Fruit fly (Drosophila melanogaster) whole organism, embryonic: ENCODE measurements around the gene ttm3.

Source experiments
- Atf-2 ChIP-seq: fragments of 200-800 bp; sonication (Bioruptor generic); optimal IDR thresholded peaks from 2 replicates; lab custom pipeline; 2016; ENCODE audit warnings: missing biosample characterization, missing genetic modification characterization
- CG10321 ChIP-seq: fragments of 200-800 bp; sonication (Bioruptor generic); IDR thresholded peaks from 2 replicates; pipeline ENCODE4 v1.3.6; 2022; ENCODE audit warnings: missing biosample characterization, missing genetic modification characterization
- CG10462 ChIP-seq: fragments of 200-800 bp; sonication (Bioruptor generic); optimal IDR thresholded peaks from 2 replicates; lab custom pipeline; 2016; ENCODE audit warnings: missing biosample characterization, missing genetic modification characterization
- CG11085 ChIP-seq: fragments of 200-800 bp; sonication (Bioruptor generic); IDR thresholded peaks from 2 replicates; pipeline ENCODE4 v1.3.6; 2022; ENCODE audit warnings: missing biosample characterization, missing genetic modification characterization
- CG11093 ChIP-seq: fragments of 200-800 bp; sonication (Bioruptor generic); IDR thresholded peaks from 3 replicates; pipeline ENCODE4 v1.3.6; 2022; ENCODE audit warnings: missing biosample characterization, missing genetic modification characterization
- CG11398 ChIP-seq: fragments of 200-800 bp; sonication (Bioruptor generic); optimal IDR thresholded peaks from 2 replicates; lab custom pipeline; 2016; ENCODE audit warnings: missing biosample characterization, missing genetic modification characterization
- CG12071 ChIP-seq: fragments of 200-800 bp; sonication (Bioruptor generic); optimal IDR thresholded peaks from 3 replicates; lab custom pipeline; 2018; ENCODE audit warnings: missing biosample characterization, mild to moderate bottlenecking, missing genetic modification characterization
- CG1233 ChIP-seq: fragments of 200-800 bp; sonication (Bioruptor generic); optimal IDR thresholded peaks from 4 replicates; lab custom pipeline; 2018; ENCODE audit warnings: missing biosample characterization, mild to moderate bottlenecking, missing genetic modification characterization
- CG13424 ChIP-seq: fragments of 200-800 bp; sonication (Bioruptor generic); optimal IDR thresholded peaks from 2 replicates; lab custom pipeline; 2019; ENCODE audit warnings: missing biosample characterization, mild to moderate bottlenecking, missing genetic modification characterization, moderate library complexity
- CG13624 ChIP-seq: fragments of 200-800 bp; sonication (Bioruptor generic); optimal IDR thresholded peaks from 2 replicates; lab custom pipeline; 2016; ENCODE audit warnings: missing biosample characterization, missing genetic modification characterization
- CG14667 ChIP-seq: fragments of 200-800 bp; sonication (Bioruptor generic); IDR thresholded peaks from 2 replicates; pipeline ENCODE4 v1.3.6; 2022; ENCODE audit warnings: missing biosample characterization, missing genetic modification characterization
- CG30431 ChIP-seq: fragments of 200-800 bp; sonication (Bioruptor generic); optimal IDR thresholded peaks from 2 replicates; lab custom pipeline; 2017; ENCODE audit warnings: missing biosample characterization, missing genetic modification characterization
- CG3065 ChIP-seq: fragments of 200-800 bp; sonication (Bioruptor generic); optimal IDR thresholded peaks from 2 replicates; lab custom pipeline; 2016; ENCODE audit warnings: missing biosample characterization, missing genetic modification characterization
- CG31365 ChIP-seq: fragments of 200-800 bp; sonication (Bioruptor generic); optimal IDR thresholded peaks from 2 replicates; lab custom pipeline; 2018; ENCODE audit warnings: missing biosample characterization, mild to moderate bottlenecking, missing genetic modification characterization
- CG31441 ChIP-seq: fragments of 200-800 bp; sonication (Bioruptor generic); IDR thresholded peaks from 2 replicates; pipeline ENCODE4 v1.3.6; 2022; ENCODE audit warnings: missing biosample characterization, missing genetic modification characterization
- CG6254 ChIP-seq: fragments of 200-800 bp; sonication (Bioruptor generic); optimal IDR thresholded peaks from 3 replicates; lab custom pipeline; 2017; ENCODE audit warnings: mild to moderate bottlenecking, missing biosample characterization, missing genetic modification reagents, missing genetic modification characterization
- CG6765 ChIP-seq: fragments of 200-800 bp; sonication (Bioruptor generic); optimal IDR thresholded peaks from 3 replicates; lab custom pipeline; 2017; ENCODE audit warnings: missing biosample characterization, mild to moderate bottlenecking, missing genetic modification characterization
- CG7556 ChIP-seq: fragments of 200-800 bp; sonication (Bioruptor generic); optimal IDR thresholded peaks from 2 replicates; lab custom pipeline; 2017; ENCODE audit warnings: missing biosample characterization, mild to moderate bottlenecking, missing genetic modification characterization
- CG8089 ChIP-seq: fragments of 200-800 bp; sonication (Bioruptor generic); optimal IDR thresholded peaks from 3 replicates; lab custom pipeline; 2016; ENCODE audit warnings: missing biosample characterization, missing genetic modification characterization
- CG8478 ChIP-seq: fragments of >200 bp; optimal IDR thresholded peaks from 2 replicates; lab custom pipeline; 2018
- CG8765 ChIP-seq: fragments of 200-800 bp; sonication (Bioruptor generic); IDR thresholded peaks from 2 replicates; pipeline ENCODE4 v1.3.6; 2022; ENCODE audit warnings: missing biosample characterization, missing genetic modification characterization
- CG9817 ChIP-seq: fragments of 200-800 bp; sonication (Bioruptor generic); optimal IDR thresholded peaks from 2 replicates; lab custom pipeline; 2018; ENCODE audit warnings: missing biosample characterization, mild to moderate bottlenecking, missing genetic modification characterization, moderate library complexity
- CG9876 ChIP-seq: fragments of 200-800 bp; sonication (Bioruptor generic); optimal IDR thresholded peaks from 2 replicates; lab custom pipeline; 2016; ENCODE audit warnings: missing biosample characterization, missing genetic modification characterization
- H2.0 ChIP-seq: fragments of 200-800 bp; sonication (Bioruptor generic); IDR thresholded peaks from 2 replicates; pipeline ENCODE4 v1.3.6; 2022; ENCODE audit warnings: missing biosample characterization, missing genetic modification characterization
- HmgD ChIP-seq: fragments of 200-800 bp; sonication (Bioruptor generic); optimal IDR thresholded peaks from 3 replicates; lab custom pipeline; 2016; ENCODE audit warnings: missing biosample characterization, missing genetic modification characterization
- Lhr ChIP-seq: fragments of 200-800 bp; sonication (Bioruptor generic); optimal IDR thresholded peaks from 3 replicates; lab custom pipeline; 2017; ENCODE audit warnings: mild to moderate bottlenecking, missing biosample characterization, missing genetic modification reagents, missing genetic modification characterization
- MTF-1 ChIP-seq: fragments of 200-800 bp; sonication (Bioruptor generic); optimal IDR thresholded peaks from 2 replicates; lab custom pipeline; 2018; ENCODE audit warnings: missing biosample characterization, mild to moderate bottlenecking, missing genetic modification characterization, borderline replicate concordance
- Oaz ChIP-seq: fragments of 200-800 bp; sonication (Bioruptor generic); IDR thresholded peaks from 2 replicates; pipeline ENCODE4 v1.3.6; 2022; ENCODE audit warnings: missing biosample characterization, missing genetic modification characterization
- Ssrp ChIP-seq: fragments of 200-800 bp; sonication (Bioruptor generic); optimal IDR thresholded peaks from 2 replicates; lab custom pipeline; 2018; ENCODE audit warnings: missing biosample characterization, mild to moderate bottlenecking, missing genetic modification characterization, moderate library complexity
- Usf ChIP-seq: fragments of 200-800 bp; sonication (Bioruptor generic); optimal IDR thresholded peaks from 2 replicates; lab custom pipeline; 2017; ENCODE audit warnings: missing genotype, missing biosample characterization, missing genetic modification characterization
- Vsx1 ChIP-seq: fragments of 200-800 bp; sonication (Bioruptor generic); optimal IDR thresholded peaks from 2 replicates; lab custom pipeline; 2017; ENCODE audit warnings: missing biosample characterization, mild to moderate bottlenecking, missing genetic modification characterization, missing genetic modification reagents
- al ChIP-seq: fragments of 200-800 bp; sonication (Bioruptor generic); IDR thresholded peaks from 2 replicates; pipeline ENCODE4 v1.3.6; 2022; ENCODE audit warnings: missing biosample characterization, missing genetic modification characterization
- chm ChIP-seq: fragments of 200-800 bp; sonication (Bioruptor generic); IDR thresholded peaks from 2 replicates; pipeline ENCODE4 v1.3.6; 2022; ENCODE audit warnings: missing biosample characterization, missing genetic modification characterization
- chn ChIP-seq: fragments of 200-800 bp; sonication (Bioruptor generic); optimal IDR thresholded peaks from 2 replicates; lab custom pipeline; 2016; ENCODE audit warnings: missing biosample characterization, missing genetic modification characterization
- crol ChIP-seq: fragments of 200-800 bp; sonication (Bioruptor generic); IDR thresholded peaks from 2 replicates; pipeline ENCODE4 v1.3.6; 2022; ENCODE audit warnings: missing biosample characterization, missing genetic modification characterization
- crp ChIP-seq, 2 experiments: fragments of 200-800 bp; sonication (Bioruptor generic); optimal IDR thresholded peaks; 2 replicates in 1 of 2; 3 replicates in 1 of 2; lab custom pipeline; 2017; ENCODE audit warnings: missing biosample characterization in 2 of 2, missing genetic modification characterization in 2 of 2, mild to moderate bottlenecking in 1 of 2, moderate library complexity in 1 of 2
- dan ChIP-seq: fragments of 200-800 bp; sonication (Bioruptor generic); IDR thresholded peaks from 2 replicates; pipeline ENCODE4 v1.3.6; 2022; ENCODE audit warnings: missing biosample characterization, missing genetic modification characterization
- dysf ChIP-seq: fragments of 200-800 bp; sonication (Bioruptor generic); IDR thresholded peaks from 3 replicates; pipeline ENCODE4 v1.3.6; 2022; ENCODE audit warnings: missing biosample characterization, missing genetic modification characterization
- esg ChIP-seq: fragments of 200-800 bp; sonication (Bioruptor generic); conservative IDR thresholded peaks from 2 replicates; pipeline ENCODE4 v1.3.6; 2022; ENCODE audit warnings: missing biosample characterization, missing genetic modification characterization
- gem ChIP-seq: fragments of 200-800 bp; sonication (Bioruptor generic); optimal IDR thresholded peaks from 2 replicates; lab custom pipeline; 2019; ENCODE audit warnings: missing biosample characterization, mild to moderate bottlenecking, missing genetic modification characterization, moderate library complexity
- gsb-n ChIP-seq: fragments of 200-800 bp; sonication (Bioruptor generic); optimal IDR thresholded peaks from 3 replicates; lab custom pipeline; 2018; ENCODE audit warnings: missing biosample characterization, mild to moderate bottlenecking, missing genetic modification characterization
- ind ChIP-seq: fragments of 200-800 bp; sonication (Bioruptor generic); optimal IDR thresholded peaks from 3 replicates; lab custom pipeline; 2016; ENCODE audit warnings: missing biosample characterization, missing genetic modification characterization
- kah ChIP-seq: fragments of 200-800 bp; sonication (Bioruptor generic); optimal IDR thresholded peaks from 2 replicates; lab custom pipeline; 2018; ENCODE audit warnings: missing biosample characterization, mild to moderate bottlenecking, missing genetic modification characterization
- lola ChIP-seq, 3 experiments: fragments of >200 bp in 2 of 3; fragments of 200-800 bp in 1 of 3; sonication (Bioruptor generic) in 1 of 3; optimal IDR thresholded peaks; 2 replicates each; lab custom pipeline; 2017 to 2019; ENCODE audit warnings: missing biosample characterization in 3 of 3, missing genetic modification characterization in 3 of 3, mild to moderate bottlenecking in 1 of 3, moderate library complexity in 1 of 3
- pros ChIP-seq: fragments of 200-800 bp; sonication (Bioruptor generic); optimal IDR thresholded peaks from 3 replicates; lab custom pipeline; 2019; ENCODE audit warnings: missing biosample characterization, mild to moderate bottlenecking, missing genetic modification characterization, moderate library complexity
- ro ChIP-seq: fragments of 200-800 bp; sonication (Bioruptor generic); IDR thresholded peaks from 2 replicates; pipeline ENCODE4 v1.3.6; 2022; ENCODE audit warnings: missing biosample characterization, missing genetic modification characterization
- row ChIP-seq: fragments of 200-800 bp; sonication (Bioruptor generic); IDR thresholded peaks from 3 replicates; pipeline ENCODE4 v1.3.6; 2022; ENCODE audit warnings: missing biosample characterization, missing genetic modification characterization
- sob ChIP-seq: fragments of 200-800 bp; sonication (Bioruptor generic); IDR thresholded peaks from 2 replicates; pipeline ENCODE4 v1.3.6; 2022; ENCODE audit warnings: missing biosample characterization, missing genetic modification characterization
- tll ChIP-seq, 2 experiments: fragments of 200-800 bp in 1 of 2; fragments of >200 bp in 1 of 2; sonication (Bioruptor generic) in 1 of 2; optimal IDR thresholded peaks; 2 replicates each; lab custom pipeline; 2017 to 2019; ENCODE audit warnings: missing biosample characterization in 2 of 2, missing genetic modification characterization in 2 of 2, mild to moderate bottlenecking in 1 of 2, moderate library complexity in 1 of 2
- toy ChIP-seq: fragments of 200-800 bp; sonication (Bioruptor generic); IDR thresholded peaks from 2 replicates; pipeline ENCODE4 v1.3.6; 2022; ENCODE audit warnings: missing biosample characterization, missing genetic modification characterization
- zfh1 ChIP-seq: fragments of 200-800 bp; sonication (Bioruptor generic); IDR thresholded peaks from 3 replicates; pipeline ENCODE4 v1.3.6; 2022; ENCODE audit warnings: missing biosample characterization, missing genetic modification characterization
- zfh2 ChIP-seq: fragments of 200-800 bp; sonication (Bioruptor generic); optimal IDR thresholded peaks from 2 replicates; lab custom pipeline; 2016; ENCODE audit warnings: missing biosample characterization, missing genetic modification characterization

Gene ttm3

DNA sequence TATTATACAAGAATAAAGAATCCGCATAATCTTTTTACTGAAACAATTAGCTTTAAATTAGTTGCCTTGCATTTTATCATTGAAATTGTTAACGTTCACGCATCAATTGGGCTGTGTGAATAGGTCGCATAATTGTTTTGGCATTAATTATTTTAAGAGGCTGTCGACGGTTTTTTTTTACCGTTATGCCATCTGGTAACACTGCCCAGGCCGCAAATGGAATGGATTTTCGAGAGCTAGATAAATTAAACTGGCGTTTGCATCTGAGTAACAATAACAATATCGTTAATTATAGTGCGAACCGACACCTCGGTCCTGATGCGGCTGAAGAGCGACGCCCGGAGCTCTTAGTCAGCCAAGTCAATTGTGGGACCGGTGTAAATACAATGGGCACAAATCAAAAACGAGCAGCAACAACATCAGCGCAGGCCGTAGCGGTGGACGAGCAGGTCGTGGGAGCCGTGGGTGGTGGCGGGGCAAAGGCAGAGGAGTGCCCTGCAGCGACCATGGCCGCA, 42.3 kb downstream of the ttm3 start (continued):
- TF ChIP-seq MTF-1 (GFP tag; lab: Kevin White, UChicago), result no peak
- peak; percentile 81 for TF ChIP-seq row (GFP tag; lab: Robert Waterston, UW)
- TF ChIP-seq CG31441 (GFP tag; lab: Robert Waterston, UW), result 0 out of 2 replicates have a peak, but pooled peaks have one; percentile 11
- no peak for TF ChIP-seq CG14667 (GFP tag; lab: Robert Waterston, UW)
- no peak for TF ChIP-seq CG9876 (GFP tag; lab: Kevin White, UChicago)
- peak; percentile 94 for TF ChIP-seq crol (GFP tag; lab: Robert Waterston, UW)
- no peak for TF ChIP-seq CG7556 (GFP tag; lab: Kevin White, UChicago)
- no peak for TF ChIP-seq H2.0 (GFP tag; lab: Robert Waterston, UW)
- no peak for TF ChIP-seq Atf-2 (GFP tag; lab: Kevin White, UChicago)
- TF ChIP-seq CG11093, result no peak
- TF ChIP-seq CG13424 (tag; lab: Kevin White, UChicago), result peak; percentile 1
- TF ChIP-seq CG12071, result no peak
- no peak for TF ChIP-seq chn (GFP tag; lab: Kevin White, UChicago)
- no peak for TF ChIP-seq esg (GFP tag; lab: Robert Waterston, UW)
- TF ChIP-seq CG1233 (GFP tag; lab: Kevin White, UChicago), result no peak
- TF ChIP-seq CG10462 (GFP tag; lab: Kevin White, UChicago), result no peak
- TF ChIP-seq Usf (GFP tag; lab: Kevin White, UChicago), result no peak
- TF ChIP-seq zfh2 (GFP tag; lab: Kevin White, UChicago), result peak; percentile 26
- peak; percentile 0 for TF ChIP-seq ind
- TF ChIP-seq CG11398 (GFP tag; lab: Kevin White, UChicago), result no peak
- no peak for TF ChIP-seq Ssrp (tag; lab: Kevin White, UChicago)
- no peak for TF ChIP-seq zfh1
- no peak for TF ChIP-seq CG6254 (GFP tag; lab: Kevin White, UChicago)
- peak in 1 of 3 experiments; percentile 73 for TF ChIP-seq lola (GFP tag; optimal IDR thresholded peaks at IDR 0.05; lab: Kevin White, UChicago)
- TF ChIP-seq toy, result no peak
- TF ChIP-seq gsb-n, result no peak
- no peak for TF ChIP-seq al (GFP tag; lab: Robert Waterston, UW)
- no peak for TF ChIP-seq tll (GFP tag; optimal IDR thresholded peaks at IDR 0.05; lab: Kevin White, UChicago)
- peak; percentile 34 for TF ChIP-seq gem (tag; lab: Kevin White, UChicago)
- TF ChIP-seq kah, result no peak
- TF ChIP-seq CG11085 (GFP tag; lab: Robert Waterston, UW), result no peak
- TF ChIP-seq sob (GFP tag; lab: Robert Waterston, UW), result no peak
- no peak for TF ChIP-seq crp (GFP tag; optimal IDR thresholded peaks at IDR 0.05; lab: Kevin White, UChicago)
- TF ChIP-seq CG6765 (GFP tag; lab: Kevin White, UChicago), result no peak
- TF ChIP-seq dan (GFP tag; lab: Robert Waterston, UW), result no peak
- peak; percentile 42; the same call in 1 of the 3 replicates for TF ChIP-seq dysf (GFP tag; lab: Robert Waterston, UW)
- no peak for TF ChIP-seq Oaz (GFP tag; lab: Robert Waterston, UW)
- no peak for TF ChIP-seq CG8478 (lab: Kevin White, UChicago)
- TF ChIP-seq CG3065, result no peak
- TF ChIP-seq Vsx1 (GFP tag; lab: Kevin White, UChicago), result no peak
- TF ChIP-seq CG8089, result no peak
- no peak for TF ChIP-seq ro
- no peak for TF ChIP-seq chm (GFP tag; lab: Robert Waterston, UW)
- TF ChIP-seq CG8765, result no peak
- TF ChIP-seq Lhr, result peak; percentile 54
- TF ChIP-seq CG31365, result no peak
- TF ChIP-seq CG10321 (GFP tag; lab: Robert Waterston, UW), result no peak
- peak; percentile 35 for TF ChIP-seq CG9817 (tag; lab: Kevin White, UChicago)
- no peak for TF ChIP-seq CG30431 (GFP tag; lab: Kevin White, UChicago)
- no peak for TF ChIP-seq pros (GFP tag; lab: Kevin White, UChicago)
- TF ChIP-seq CG13624 (GFP tag; lab: Kevin White, UChicago), result peak; percentile 4
- peak; percentile 49 for TF ChIP-seq HmgD (GFP tag; lab: Kevin White, UChicago)
